Worm (Caenorhabditis elegans): ENCODE results near the gene C34D10.1.

C34D10.1 gene

DNA sequence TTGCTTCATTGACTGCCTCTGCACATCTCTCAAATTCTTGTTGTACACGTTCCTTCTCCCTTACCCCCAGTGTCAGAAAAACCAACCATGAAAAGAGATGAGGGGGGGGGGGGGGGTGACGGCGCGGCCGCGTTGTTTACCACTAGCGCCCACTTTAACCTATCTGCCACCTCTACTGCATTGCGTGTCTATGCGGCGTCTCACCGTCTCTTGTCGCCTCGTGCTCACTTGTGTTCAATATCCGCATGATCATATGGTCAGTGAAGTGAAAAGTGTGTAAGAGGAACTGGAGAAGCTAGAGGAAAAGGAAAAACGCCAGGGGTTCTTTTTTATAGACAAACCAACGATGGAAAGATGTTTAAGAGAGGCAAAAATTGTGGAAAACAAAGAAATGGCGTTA is 9.6 kb upstream of the C34D10.1 start (continued):
- peak in 1 of 2 experiments; percentile 59 for TF ChIP-seq daf-16 (GFP tag; optimal IDR thresholded peaks at IDR 0.05)
- peak; percentile 90 for TF ChIP-seq daf-16 (tag; optimal IDR thresholded peaks at IDR 0.05)
- TF ChIP-seq nhr-11 (tag; optimal IDR thresholded peaks at IDR 0.05) = peak; percentile 88
- TF ChIP-seq ama-1 (optimal IDR thresholded peaks at IDR 0.05) = peak; percentile 74
- 0 out of 4 replicates have a peak, but pooled peaks of 1 of the 2 experiments have one; percentile 34 for TF ChIP-seq madf-5 (GFP tag; IDR thresholded peaks at IDR 0.05)
- no peak for TF ChIP-seq daf-12 (tag; optimal IDR thresholded peaks at IDR 0.05)
- TF ChIP-seq nhr-6 (tag; optimal IDR thresholded peaks at IDR 0.05) = peak; percentile 87
- no peak for TF ChIP-seq nhr-76 (tag; optimal IDR thresholded peaks at IDR 0.05)
- TF ChIP-seq hif-1 (tag; optimal IDR thresholded peaks at IDR 0.05) = peak in 1 of 2 experiments; percentile 92
- peak; percentile 57 for TF ChIP-seq F37D6.2 (tag; optimal IDR thresholded peaks at IDR 0.05)
- TF ChIP-seq lim-7 (GFP tag; IDR thresholded peaks at IDR 0.05) = 0 out of 2 replicates have a peak, but pooled peaks have one; percentile 12
- no peak for TF ChIP-seq jun-1 (tag; optimal IDR thresholded peaks at IDR 0.05)
- no peak for TF ChIP-seq lir-3 (tag; optimal IDR thresholded peaks at IDR 0.05)
- TF ChIP-seq lin-1 (GFP tag; IDR thresholded peaks at IDR 0.05) = peak; percentile 80; the same call in 1 of the 2 replicates
- no peak for TF ChIP-seq R02D3.7 (tag; optimal IDR thresholded peaks at IDR 0.05)
- TF ChIP-seq mdt-29 (GFP tag; IDR thresholded peaks at IDR 0.05) = peak; percentile 55; the same call in 1 of the 2 replicates
- TF ChIP-seq sdz-12 (GFP tag; optimal IDR thresholded peaks at IDR 0.05) = peak; percentile 35
- peak; percentile 88 for TF ChIP-seq tra-1 (GFP tag; IDR thresholded peaks at IDR 0.05)
- TF ChIP-seq aha-1 (tag) = peak; percentile 97
- no peak for TF ChIP-seq ceh-82 (tag; optimal IDR thresholded peaks at IDR 0.05)
- peak; percentile 65; the same call in 1 of the 2 replicates for TF ChIP-seq arid-1 (GFP tag; conservative IDR thresholded peaks at IDR 0.05)
- peak; percentile 87 for TF ChIP-seq hmg-1.1 (GFP tag; IDR thresholded peaks at IDR 0.05)
- TF ChIP-seq cey-2 (tag; optimal IDR thresholded peaks at IDR 0.05; ENCODE audit: borderline replicate concordance, insufficient read depth) = no peak
- no peak for TF ChIP-seq fos-1 (tag; optimal IDR thresholded peaks at IDR 0.05)
- peak; percentile 98 for TF ChIP-seq hlh-11 (tag; optimal IDR thresholded peaks at IDR 0.05)
- no peak for TF ChIP-seq attf-4 (tag; optimal IDR thresholded peaks at IDR 0.05)
- peak in 1 of 2 experiments; percentile 63 for TF ChIP-seq unc-62 (GFP tag; optimal IDR thresholded peaks at IDR 0.05 in 1 of 2)
- TF ChIP-seq unc-62 (tag; optimal IDR thresholded peaks at IDR 0.05) = no peak
- TF ChIP-seq vab-7 (GFP tag; IDR thresholded peaks at IDR 0.05) = peak; percentile 46; the same call in 1 of the 2 replicates
- peak; percentile 88 for TF ChIP-seq rbr-2 (tag; optimal IDR thresholded peaks at IDR 0.05)
- peak; percentile 49; the same call in 1 of the 2 replicates for TF ChIP-seq nhr-41 (GFP tag; IDR thresholded peaks at IDR 0.05)
- TF ChIP-seq mes-2 (tag; optimal IDR thresholded peaks at IDR 0.05; ENCODE audit: poor library complexity, severe bottlenecking) = peak; percentile 73
- TF ChIP-seq skn-1 (tag; optimal IDR thresholded peaks at IDR 0.05) = no peak
- TF ChIP-seq lsy-2 (tag; optimal IDR thresholded peaks at IDR 0.05) = peak; percentile 73 to 81
- TF ChIP-seq zip-11 (GFP tag; IDR thresholded peaks at IDR 0.05) = no peak
- TF ChIP-seq Y48G9A.11 (GFP tag; IDR thresholded peaks at IDR 0.05) = 0 out of 2 replicates have a peak, but pooled peaks have one; percentile 23
- TF ChIP-seq ceh-20 (GFP tag; IDR thresholded peaks at IDR 0.05) = peak; percentile 88
- no peak for TF ChIP-seq zip-2 (tag; optimal IDR thresholded peaks at IDR 0.05)
- no peak for TF ChIP-seq dmd-9 (GFP tag; IDR thresholded peaks at IDR 0.05)
- no peak for TF ChIP-seq lin-15B (tag; optimal IDR thresholded peaks at IDR 0.05)
- TF ChIP-seq daf-19 (GFP tag; conservative IDR thresholded peaks at IDR 0.05) = no peak
- peak; percentile 24 for TF ChIP-seq pqm-1 (tag; optimal IDR thresholded peaks at IDR 0.05)
- peak; percentile 11 for TF ChIP-seq dpl-1 (GFP tag; optimal IDR thresholded peaks at IDR 0.05)
- peak; percentile 67 for TF ChIP-seq madf-9 (GFP tag; conservative IDR thresholded peaks at IDR 0.05)
- TF ChIP-seq Y75B8A.6 (GFP tag; IDR thresholded peaks at IDR 0.05) = 0 out of 2 replicates have a peak, but pooled peaks have one; percentile 46
- TF ChIP-seq F26F4.8 (GFP tag; conservative IDR thresholded peaks at IDR 0.05) = no peak
- peak; percentile 62; the same call in 1 of the 2 replicates for TF ChIP-seq dmd-8 (GFP tag; IDR thresholded peaks at IDR 0.05)
- peak; percentile 75 for TF ChIP-seq nhr-77 (tag; optimal IDR thresholded peaks at IDR 0.05)
- TF ChIP-seq saeg-2 (GFP tag; IDR thresholded peaks at IDR 0.05) = 0 out of 2 replicates have a peak, but pooled peaks have one; percentile 60
- TF ChIP-seq lin-29 (GFP tag; IDR thresholded peaks at IDR 0.05) = peak; percentile 65; the same call in 1 of the 2 replicates
- TF ChIP-seq egl-43 (GFP tag; IDR thresholded peaks at IDR 0.05) = peak; percentile 93
- TF ChIP-seq lin-13 (GFP tag; optimal IDR thresholded peaks at IDR 0.05) = peak; percentile 59
